Worm (Caenorhabditis elegans): ENCODE data around the gene F11C1.10.

DNA sequence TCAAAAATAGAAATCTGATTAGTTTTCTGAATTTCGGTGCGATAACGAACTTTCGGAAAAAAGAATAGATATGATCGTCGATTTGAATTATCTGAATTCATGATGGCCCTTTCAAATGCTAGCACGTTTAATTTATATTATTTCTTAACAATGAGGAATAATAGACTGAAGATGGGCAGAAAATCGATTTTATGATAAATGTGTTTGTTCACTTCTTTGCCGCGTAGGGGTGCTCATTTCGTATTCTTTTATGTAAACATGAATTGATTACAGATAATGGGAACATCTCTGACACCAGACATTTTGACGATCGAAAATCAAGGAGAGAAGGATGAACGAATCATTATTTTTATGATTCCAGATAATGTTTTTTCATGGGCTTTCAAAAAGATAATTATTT, 569 bp downstream of the F11C1.10 start, which contains the start of gene F11C1.9:
- TF ChIP-seq aly-1 (tag; optimal IDR thresholded peaks at IDR 0.05) = no peak
- no peak for TF ChIP-seq ceh-13 (GFP tag; optimal IDR thresholded peaks at IDR 0.05)
- TF ChIP-seq flt-1 (GFP tag; IDR thresholded peaks at IDR 0.05) = no peak
